Worm (Caenorhabditis elegans): ENCODE data around the gene nhr-267.

DNA sequence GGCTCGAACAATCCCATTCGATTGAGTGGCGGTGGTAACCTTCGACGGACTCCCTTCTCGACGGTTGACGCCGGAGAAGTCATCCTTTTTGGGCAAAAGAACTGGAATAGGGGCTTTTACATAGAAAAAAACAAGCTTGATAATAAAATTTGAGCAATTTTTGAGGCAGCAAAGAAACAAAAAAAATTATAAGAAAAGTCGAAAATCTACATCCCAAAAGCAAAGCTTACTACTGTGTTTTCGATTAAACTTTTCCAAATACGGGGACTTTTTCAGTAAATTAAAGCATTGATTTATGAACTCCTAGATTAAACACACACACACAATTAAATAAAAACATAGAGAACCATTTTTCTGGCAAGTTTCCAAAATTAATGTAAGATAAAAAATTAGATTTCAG lies 30.2 kb downstream of the nhr-267 start, which contains the start of gene Y11D7A.9:
- TF ChIP-seq F13C5.2 (tag; optimal IDR thresholded peaks at IDR 0.05) (no peak), scrt-1 (GFP tag; IDR thresholded peaks at IDR 0.05) (no peak), ama-1 (optimal IDR thresholded peaks at IDR 0.05) (no peak), ceh-13 (GFP tag; optimal IDR thresholded peaks at IDR 0.05) (no peak), sea-1 (GFP tag; conservative IDR thresholded peaks at IDR 0.05) (no peak), B0310.2 (tag; optimal IDR thresholded peaks at IDR 0.05) (no peak), ceh-36 (tag; optimal IDR thresholded peaks at IDR 0.05) (no peak), tbx-11 (GFP tag; IDR thresholded peaks at IDR 0.05) (no peak), hmbx-1 (tag; optimal IDR thresholded peaks at IDR 0.05) (no peak), flt-1 (GFP tag; IDR thresholded peaks at IDR 0.05) (no peak), tra-4 (tag; optimal IDR thresholded peaks at IDR 0.05) (no peak), tbx-37 (GFP tag; conservative IDR thresholded peaks at IDR 0.05) (no peak)

Data from whole organism, early embryonic.